Fruit fly (Drosophila melanogaster) whole organism: ENCODE results near the gene Torsin.

Experiments
- EcR ChIP-seq, 2 experiments: fragments of >200 bp; optimal IDR thresholded peaks; 2 replicates each; lab custom pipeline; 2017; ENCODE audit warnings: missing biosample characterization in 2 of 2, missing genetic modification characterization in 2 of 2, missing genetic modification reagents in 2 of 2
- usp ChIP-seq: fragments of >200 bp; optimal IDR thresholded peaks from 2 replicates; lab custom pipeline; 2017; ENCODE audit warnings: missing biosample characterization, missing genetic modification characterization, mixed read lengths

DNA sequence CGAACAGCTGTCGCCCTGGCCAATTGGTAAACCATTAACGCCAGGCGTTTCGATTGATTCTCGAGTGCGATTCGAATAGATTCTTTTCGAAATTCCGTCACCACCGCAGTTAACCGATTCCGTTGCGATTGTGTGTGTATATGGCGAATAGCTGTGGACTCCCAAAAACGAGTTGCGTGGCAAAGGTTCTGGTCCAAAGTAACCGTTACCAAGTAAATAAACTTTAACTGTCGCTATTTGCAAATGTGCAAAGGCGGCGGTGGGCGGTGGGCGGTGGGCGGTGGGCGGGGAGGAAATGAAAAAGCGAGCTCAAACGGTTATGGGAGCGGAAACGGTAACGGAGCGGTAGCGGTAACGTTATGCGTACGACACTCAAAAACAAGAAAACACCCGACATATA is 5.9 kb downstream of the Torsin start, which contains the start of gene CG3081:
- no peak for TF ChIP-seq EcR (GFP tag; optimal IDR thresholded peaks at IDR 0.05; lab: Kevin White, UChicago)
- no peak for TF ChIP-seq usp (GFP tag; lab: Kevin White, UChicago)
